Worm (Caenorhabditis elegans): Measurements from ENCODE around the gene rer-1.

The rer-1 gene

ce11 chrII:8857074-8857473, 45.9 kb downstream of the rer-1 start:
- TF ChIP-seq T22C8.4 (GFP tag; IDR thresholded peaks at IDR 0.05) (no peak), tab-1 (GFP tag; IDR thresholded peaks at IDR 0.05) (no peak), ref-1 (GFP tag; conservative IDR thresholded peaks at IDR 0.05) (no peak), ztf-29 (GFP tag; IDR thresholded peaks at IDR 0.05) (no peak), klf-2 (GFP tag; conservative IDR thresholded peaks at IDR 0.05) (no peak), cog-1 (tag; optimal IDR thresholded peaks at IDR 0.05) (no peak), flt-1 (GFP tag; IDR thresholded peaks at IDR 0.05) (no peak)

- TF ChIP-seq flt-1 (GFP tag; IDR thresholded peaks at IDR 0.05), result no peak
- TF ChIP-seq cog-1 (tag; optimal IDR thresholded peaks at IDR 0.05), result no peak
- TF ChIP-seq ztf-29 (GFP tag; IDR thresholded peaks at IDR 0.05), result no peak
- TF ChIP-seq med-1 (GFP tag; optimal IDR thresholded peaks at IDR 0.05; ENCODE audit: insufficient read depth), result no peak
- TF ChIP-seq ztf-23 (GFP tag; IDR thresholded peaks at IDR 0.05), result no peak
- TF ChIP-seq klf-2 (GFP tag; conservative IDR thresholded peaks at IDR 0.05), result no peak
- no peak for TF ChIP-seq tab-1 (GFP tag; IDR thresholded peaks at IDR 0.05)
- no peak for TF ChIP-seq ref-1 (GFP tag; conservative IDR thresholded peaks at IDR 0.05)
- TF ChIP-seq T22C8.4 (GFP tag; IDR thresholded peaks at IDR 0.05), result no peak
Measured at ce11 chrII:8859596-8859995, 48.4 kb downstream of the rer-1 start, which contains the start of gene snb-6. TSS of gene snb-6 (minus strand) at chrII:8859696.
